Worm (Caenorhabditis elegans): ENCODE results near the gene gst-30.
"Not testable (repeated sequence)": the region's sequence is repeated elsewhere in the genome, so short reads cannot be mapped to it uniquely, and the experiment has no call there.

The gst-30 gene

DNA sequence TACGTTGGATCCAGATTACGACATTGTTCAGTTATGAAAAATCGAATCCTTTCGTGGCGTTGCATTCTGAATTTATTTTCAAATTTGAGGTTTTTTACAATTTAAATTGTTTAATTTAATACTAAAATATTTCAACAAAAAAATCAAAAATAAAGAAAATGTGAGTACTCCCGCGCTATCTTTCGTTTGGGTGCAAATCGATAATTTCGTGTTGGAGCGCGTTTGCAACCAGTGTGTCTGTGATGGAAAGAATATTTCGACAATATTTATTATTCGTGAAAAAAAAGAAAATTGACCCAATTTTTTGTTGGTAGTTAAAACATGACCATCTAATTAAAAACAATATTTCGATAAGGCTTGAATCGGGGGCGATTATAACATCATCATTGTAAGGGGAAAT is 32.8 kb downstream of the gst-30 start, which contains the start of gene R05F9.9 (continued):
- TF ChIP-seq attf-4 (tag; optimal IDR thresholded peaks at IDR 0.05) (no peak), lin-29 (GFP tag; IDR thresholded peaks at IDR 0.05) (no peak), dmd-9 (GFP tag; IDR thresholded peaks at IDR 0.05) (no peak), F49E8.2 (tag; optimal IDR thresholded peaks at IDR 0.05; ENCODE audit: borderline replicate concordance) (peak; percentile 0), pha-4 (GFP tag; IDR thresholded peaks at IDR 0.05) (peak; percentile 22; the same call in 1 of the 2 replicates), pha-4 (tag; optimal IDR thresholded peaks at IDR 0.05) (no peak), mdt-29 (GFP tag; IDR thresholded peaks at IDR 0.05) (no peak), nhr-102 (tag; optimal IDR thresholded peaks at IDR 0.05) (peak; percentile 16), ama-1 (optimal IDR thresholded peaks at IDR 0.05) (peak; percentile 62), lin-38 (GFP tag; IDR thresholded peaks at IDR 0.05) (peak; percentile 77), mes-2 (tag; optimal IDR thresholded peaks at IDR 0.05; ENCODE audit: poor library complexity, severe bottlenecking) (peak; percentile 68), F44E2.7 (GFP tag; IDR thresholded peaks at IDR 0.05) (no peak), lin-13 (GFP tag; optimal IDR thresholded peaks at IDR 0.05) (peak; percentile 46), mep-1 (tag; optimal IDR thresholded peaks at IDR 0.05) (peak; percentile 70), hlh-11 (tag; optimal IDR thresholded peaks at IDR 0.05) (peak; percentile 5), zag-1 (tag; optimal IDR thresholded peaks at IDR 0.05) (no peak), php-3 (GFP tag; IDR thresholded peaks at IDR 0.05) (no peak), dpl-1 (GFP tag; optimal IDR thresholded peaks at IDR 0.05) (peak; percentile 54), lin-39 (tag; optimal IDR thresholded peaks at IDR 0.05) (no peak), daf-8 (GFP tag; IDR thresholded peaks at IDR 0.05) (no peak), nhr-111 (GFP tag; optimal IDR thresholded peaks at IDR 0.05) (no peak), zip-11 (GFP tag; IDR thresholded peaks at IDR 0.05) (no peak), dve-1 (tag; optimal IDR thresholded peaks at IDR 0.05; ENCODE audit: insufficient read depth) (peak; percentile 58), T26A8.4 (GFP tag; IDR thresholded peaks at IDR 0.05) (0 out of 2 replicates have a peak, but pooled peaks have one; percentile 13), T20F7.1 (GFP tag; optimal IDR thresholded peaks at IDR 0.05) (peak; percentile 66), jun-1 (tag; optimal IDR thresholded peaks at IDR 0.05) (no peak), aha-1 (tag) (peak; percentile 49), spr-1 (tag; optimal IDR thresholded peaks at IDR 0.05) (peak; percentile 28), nhr-76 (tag; optimal IDR thresholded peaks at IDR 0.05) (no peak), arid-1 (GFP tag; conservative IDR thresholded peaks at IDR 0.05) (0 out of 2 replicates have a peak, but pooled peaks have one; percentile 10), daf-19 (GFP tag; conservative IDR thresholded peaks at IDR 0.05) (0 out of 2 replicates have a peak, but pooled peaks have one; percentile 33)

ce11 chrII:4898529-4898928 is 36.3 kb downstream of the gst-30 start, which contains the start of gene msp-32:
TSS of gene msp-32 (plus strand) at chrII:4898829.
- TF ChIP-seq hlh-30 (tag; optimal IDR thresholded peaks at IDR 0.05; ENCODE audit: insufficient read depth); lin-38 (GFP tag; IDR thresholded peaks at IDR 0.05); F37D6.2 (tag; optimal IDR thresholded peaks at IDR 0.05): not testable (repeated sequence)

DNA sequence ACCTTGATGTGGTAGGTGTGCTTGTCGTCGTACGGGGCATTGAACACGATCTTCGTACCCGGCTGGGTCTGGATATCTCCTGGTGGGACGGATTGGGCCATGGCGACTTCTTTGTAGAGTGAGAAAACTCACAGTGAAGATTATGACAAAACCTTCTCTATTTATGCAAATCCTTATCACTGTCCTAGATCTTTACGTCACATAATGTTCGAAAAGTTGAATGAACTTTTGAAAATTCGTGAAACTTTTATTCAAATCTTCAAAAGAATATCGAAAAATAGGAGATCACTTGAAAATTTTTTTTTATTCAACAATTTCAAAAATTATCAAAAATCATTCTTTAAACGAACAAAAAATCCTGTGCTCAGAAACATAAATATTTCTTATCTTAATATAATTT is 42.3 kb downstream of the gst-30 start, which contains the start of gene msp-33:
Gene msp-33 (minus strand): TSS at position 101 of the 400 bp plus-strand sequence.
- no peak for TF ChIP-seq nhr-6 (tag; optimal IDR thresholded peaks at IDR 0.05)
- peak; percentile 1 for TF ChIP-seq aha-1 (tag)
- no peak for TF ChIP-seq madf-9 (GFP tag; conservative IDR thresholded peaks at IDR 0.05)

DNA sequence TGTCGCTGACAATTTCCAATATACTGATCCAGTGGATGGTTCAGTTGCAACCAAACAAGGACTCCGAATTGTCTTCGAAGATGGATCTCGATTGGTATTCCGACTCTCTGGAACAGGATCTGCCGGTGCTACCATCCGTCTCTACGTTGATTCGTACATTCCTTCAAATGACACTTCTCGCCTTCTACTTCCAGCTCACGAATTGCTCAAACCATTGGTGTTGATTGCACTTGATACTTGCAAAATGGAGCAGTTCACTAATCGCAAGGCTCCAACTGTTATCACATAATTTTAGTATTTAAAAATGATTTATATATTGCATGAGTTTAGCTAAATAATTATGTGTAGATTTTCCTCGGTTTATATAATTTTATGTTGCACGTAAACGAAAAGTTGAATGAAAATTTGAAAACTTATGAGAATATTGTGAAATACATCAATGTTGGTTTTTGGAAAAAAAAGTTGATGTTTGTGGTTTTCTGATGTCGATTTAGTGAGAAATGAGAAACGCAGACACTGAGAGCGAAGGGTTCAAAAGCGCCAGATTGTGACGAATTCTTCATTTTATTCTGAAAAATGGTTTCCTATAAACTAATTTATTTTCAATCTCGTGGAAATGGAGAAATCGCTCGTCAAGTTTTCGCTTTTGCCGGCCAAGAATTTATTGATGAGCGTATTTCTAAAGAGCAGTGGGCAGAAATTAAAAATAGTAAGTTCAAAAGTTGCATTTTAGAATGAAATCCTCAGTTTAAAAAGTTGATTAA is 43.7 kb downstream of the gst-30 start, which contains the start of gene gst-9:
Gene gst-9 (plus strand): TSS at position 574 of the 764 bp plus-strand sequence.
- peak; percentile 23; the same call in 1 of the 2 replicates for TF ChIP-seq madf-9 (GFP tag; conservative IDR thresholded peaks at IDR 0.05)
- TF ChIP-seq hlh-30 (tag; optimal IDR thresholded peaks at IDR 0.05; ENCODE audit: insufficient read depth), result peak; percentile 10
- peak; percentile 57 for TF ChIP-seq lin-13 (GFP tag; optimal IDR thresholded peaks at IDR 0.05)
- no peak for TF ChIP-seq sdz-12 (GFP tag; optimal IDR thresholded peaks at IDR 0.05)
- TF ChIP-seq pha-4 (GFP tag; IDR thresholded peaks at IDR 0.05), result 0 out of 2 replicates have a peak, but pooled peaks have one; percentile 52
- TF ChIP-seq pha-4 (tag; optimal IDR thresholded peaks at IDR 0.05), result no peak
- TF ChIP-seq arid-1 (GFP tag; conservative IDR thresholded peaks at IDR 0.05), result no peak
- TF ChIP-seq unc-62 (GFP tag; optimal IDR thresholded peaks at IDR 0.05 in 1 of 2), result peak in 1 of 2 experiments; percentile 84
- TF ChIP-seq unc-62 (tag; optimal IDR thresholded peaks at IDR 0.05), result no peak
- no peak for TF ChIP-seq ceh-44 (GFP tag; IDR thresholded peaks at IDR 0.05)
- TF ChIP-seq spr-1 (tag; optimal IDR thresholded peaks at IDR 0.05), result peak; percentile 23
- peak; percentile 17 for TF ChIP-seq Y5F2A.4 (GFP tag; optimal IDR thresholded peaks at IDR 0.05)
- no peak for TF ChIP-seq nhr-11 (tag; optimal IDR thresholded peaks at IDR 0.05)
- no peak for TF ChIP-seq daf-16 (GFP tag; optimal IDR thresholded peaks at IDR 0.05)
- peak; percentile 59 for TF ChIP-seq daf-16 (tag; optimal IDR thresholded peaks at IDR 0.05)
- TF ChIP-seq nhr-102 (tag; optimal IDR thresholded peaks at IDR 0.05), result peak; percentile 51
- peak; percentile 86 for TF ChIP-seq dve-1 (tag; optimal IDR thresholded peaks at IDR 0.05; ENCODE audit: insufficient read depth)
- TF ChIP-seq lin-38 (GFP tag; IDR thresholded peaks at IDR 0.05), result peak; percentile 48
- no peak for TF ChIP-seq fkh-10 (GFP tag; optimal IDR thresholded peaks at IDR 0.05)
- peak; percentile 13 for TF ChIP-seq T20F7.1 (GFP tag; optimal IDR thresholded peaks at IDR 0.05)

Data from whole organism, L4 larva.